Worm (Caenorhabditis elegans) whole organism, L2 larva: ENCODE measurements around the gene eif-2A.

Experiments used
- ama-1 ChIP-seq: fragments of 150-350 bp; optimal IDR thresholded peaks from 2 replicates; lab custom pipeline; 2018; ENCODE audit warnings: inconsistent platforms
- blmp-1 ChIP-seq: sonication (generic microtip); optimal IDR thresholded peaks from 2 replicates; lab custom pipeline; 2017; ENCODE audit warnings: missing genetic modification characterization, mild to moderate bottlenecking, missing compliant biosample characterization, antibody characterized with exemption, moderate library complexity; ENCODE audit not compliant: insufficient read depth
- lsy-2 ChIP-seq, 2 experiments: fragments of 150-350 bp in 1 of 2; sonication (generic microtip) in 1 of 2; optimal IDR thresholded peaks; 2 replicates each; lab custom pipeline; 2014 to 2017; ENCODE audit warnings: missing biosample characterization in 2 of 2, missing genetic modification characterization in 2 of 2
- nhr-129 ChIP-seq: fragments of 150-350 bp; optimal IDR thresholded peaks from 2 replicates; lab custom pipeline; 2014; ENCODE audit warnings: missing biosample characterization, missing genetic modification characterization
- nhr-77 ChIP-seq: fragments of 150-350 bp; optimal IDR thresholded peaks from 2 replicates; lab custom pipeline; 2014; ENCODE audit warnings: missing biosample characterization, missing genetic modification characterization
- peb-1 ChIP-seq: fragments of 150-350 bp; optimal IDR thresholded peaks from 2 replicates; lab custom pipeline; 2014; ENCODE audit warnings: missing biosample characterization, missing genetic modification characterization
- snpc-4 ChIP-seq: fragments of 150-350 bp; optimal IDR thresholded peaks from 2 replicates; lab custom pipeline; 2014; ENCODE audit warnings: missing biosample characterization, missing genetic modification characterization
- unc-55 ChIP-seq: fragments of 150-350 bp; sonication (generic microtip); optimal IDR thresholded peaks from 3 replicates; lab custom pipeline; 2014; ENCODE audit warnings: missing biosample characterization, missing genetic modification reagents, missing genetic modification characterization

ce11 chrII:10450335-10450734 lies 33.7 kb downstream of the eif-2A start:
- TF ChIP-seq nhr-129 (peak; percentile 0), blmp-1 (tag; lab: Kevin White, UChicago) (no peak), snpc-4 (no peak), peb-1 (tag; lab: Kevin White, UChicago) (no peak), lsy-2 (tag; optimal IDR thresholded peaks at IDR 0.05; lab: Kevin White, UChicago) (peak in 1 of 2 experiments; percentile 28), unc-55 (peak; percentile 14), nhr-77 (tag; lab: Kevin White, UChicago) (no peak), ama-1 (lab: Kevin White, UChicago) (no peak)
